Fruit fly (Drosophila melanogaster) whole organism, adult: ENCODE measurements around the gene CG16775.

Experiments
- CG12768 ChIP-seq: fragments of 200-800 bp; sonication (Bioruptor generic); optimal IDR thresholded peaks from 2 replicates; lab custom pipeline; 2017; ENCODE audit warnings: missing biosample characterization, missing genetic modification characterization, mild to moderate bottlenecking, moderate library complexity, missing genetic modification reagents
- CG14711 ChIP-seq: fragments of 200-800 bp; sonication (Bioruptor generic); optimal IDR thresholded peaks from 2 replicates; lab custom pipeline; 2018; ENCODE audit warnings: missing biosample characterization, mild to moderate bottlenecking, missing genetic modification characterization, moderate library complexity
- CG1620 ChIP-seq: fragments of 200-800 bp; sonication (Bioruptor generic); optimal IDR thresholded peaks from 2 replicates; lab custom pipeline; 2016; ENCODE audit warnings: missing biosample characterization, missing genetic modification characterization
- CG5204 ChIP-seq: fragments of 200-800 bp; sonication (Bioruptor generic); optimal IDR thresholded peaks from 2 replicates; lab custom pipeline; 2016; ENCODE audit warnings: missing biosample characterization, missing genetic modification characterization
- CG7101 ChIP-seq: fragments of 200-800 bp; sonication (Bioruptor generic); optimal IDR thresholded peaks from 2 replicates; lab custom pipeline; 2018; ENCODE audit warnings: missing biosample characterization, mild to moderate bottlenecking, missing genetic modification characterization, moderate library complexity
- Crg-1 ChIP-seq: fragments of 200-800 bp; sonication (Bioruptor generic); optimal IDR thresholded peaks from 2 replicates; lab custom pipeline; 2016; ENCODE audit warnings: missing biosample characterization, missing genetic modification characterization
- Mnt ChIP-seq: fragments of 200-800 bp; sonication (Bioruptor generic); optimal IDR thresholded peaks from 2 replicates; lab custom pipeline; 2016; ENCODE audit warnings: missing biosample characterization, mild to moderate bottlenecking, missing genetic modification characterization
- cic ChIP-seq: fragments of 200-800 bp; sonication (Bioruptor generic); optimal IDR thresholded peaks from 2 replicates; lab custom pipeline; 2017; ENCODE audit warnings: missing biosample characterization, mild to moderate bottlenecking, missing genetic modification characterization, moderate library complexity
- cnc ChIP-seq, 2 experiments: fragments of >200 bp; optimal IDR thresholded peaks; 2 replicates each; lab custom pipeline; 2017
- kay ChIP-seq: fragments of 200-800 bp; sonication (Bioruptor generic); peaks from one replicate; lab custom pipeline; 2016; ENCODE audit warnings: missing biosample characterization, missing genetic modification characterization, borderline replicate concordance
- pad ChIP-seq: fragments of 200-800 bp; sonication (Bioruptor generic); optimal IDR thresholded peaks from 3 replicates; lab custom pipeline; 2017; ENCODE audit warnings: missing biosample characterization, missing genetic modification characterization, mild to moderate bottlenecking, moderate library complexity, missing genetic modification reagents
- toe ChIP-seq: fragments of 200-800 bp; sonication (Bioruptor generic); optimal IDR thresholded peaks from 2 replicates; lab custom pipeline; 2016; ENCODE audit warnings: missing biosample characterization, missing genetic modification characterization

DNA sequence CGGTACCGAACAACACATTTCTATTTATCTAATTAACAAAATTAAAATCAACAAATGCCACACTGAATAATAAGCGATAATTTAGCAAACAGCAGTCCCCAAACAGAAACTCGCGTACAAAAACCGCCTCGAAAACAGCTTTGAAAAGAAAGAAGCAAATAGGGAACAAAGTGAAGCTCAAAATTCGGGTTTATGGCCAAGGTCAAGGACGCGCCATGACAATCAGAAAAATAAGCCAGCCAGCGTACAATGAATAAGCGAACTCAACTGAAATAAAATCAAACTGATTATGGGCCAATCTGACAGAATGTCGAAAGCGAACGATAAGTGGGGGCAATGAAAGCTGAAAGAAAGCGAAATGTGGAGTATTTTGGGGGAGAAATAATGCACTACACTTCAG, 35.0 kb upstream of the CG16775 start:
- TF ChIP-seq CG14711 (tag; lab: Kevin White, UChicago) (no peak), CG12768 (GFP tag; lab: Kevin White, UChicago) (no peak), CG5204 (GFP tag; lab: Kevin White, UChicago) (no peak), cnc (optimal IDR thresholded peaks at IDR 0.05; lab: Kevin White, UChicago) (no peak), kay (peak; percentile 32), Mnt (GFP tag; lab: Kevin White, UChicago) (no peak), toe (GFP tag; lab: Kevin White, UChicago) (no peak), CG1620 (GFP tag; lab: Kevin White, UChicago) (no peak), pad (GFP tag; lab: Kevin White, UChicago) (no peak), Crg-1 (GFP tag; lab: Kevin White, UChicago) (no peak), cic (GFP tag; lab: Kevin White, UChicago) (no peak), CG7101 (tag; lab: Kevin White, UChicago) (no peak)
